Worm (Caenorhabditis elegans) whole organism, young adult: Measurements from ENCODE around the gene mdt-19.
A peak's percentile ranks its signal among the peaks of the same experiment; 100 is the strongest.

Experiments
- C06A6.2 ChIP-seq: fragments of 200-800 bp; sonication (Bioruptor generic); conservative IDR thresholded peaks from 2 replicates; pipeline ENCODE4 v1.3.6; 2022; ENCODE audit warnings: missing genetic modification characterization, missing compliant biosample characterization
- C17E4.6 ChIP-seq: fragments of 200-800 bp; sonication (Bioruptor generic); IDR thresholded peaks from 2 replicates; pipeline ENCODE4 v1.3.6; 2022; ENCODE audit warnings: missing genetic modification reagents, missing genetic modification characterization, missing compliant biosample characterization
- D2030.7 ChIP-seq: fragments of 200-800 bp; sonication (Bioruptor generic); IDR thresholded peaks from 2 replicates; pipeline ENCODE4 v1.3.6; 2022; ENCODE audit warnings: missing genetic modification reagents, missing genetic modification characterization, missing compliant biosample characterization
- F10E7.11 ChIP-seq: sonication (generic microtip); optimal IDR thresholded peaks from 2 replicates; lab custom pipeline; 2017; ENCODE audit warnings: mild to moderate bottlenecking, missing genetic modification characterization, moderate library complexity, missing compliant biosample characterization
- F33H1.4 ChIP-seq: fragments of 200-800 bp; sonication (Bioruptor generic); IDR thresholded peaks from 2 replicates; pipeline ENCODE4 v1.3.6; 2022; ENCODE audit warnings: missing genetic modification reagents, missing genetic modification characterization, missing compliant biosample characterization
- F49E8.2 ChIP-seq: sonication (generic microtip); optimal IDR thresholded peaks from 3 replicates; lab custom pipeline; 2017; ENCODE audit warnings: missing genetic modification characterization, mild to moderate bottlenecking, missing compliant biosample characterization, antibody characterized with exemption, moderate library complexity; ENCODE audit not compliant: insufficient read depth
- F55B11.4 ChIP-seq: sonication (generic microtip); optimal IDR thresholded peaks from 2 replicates; lab custom pipeline; 2016; ENCODE audit warnings: missing compliant biosample characterization, missing genetic modification characterization, borderline replicate concordance; ENCODE audit not compliant: insufficient read depth
- F57C9.4 ChIP-seq: sonication (generic microtip); optimal IDR thresholded peaks from 2 replicates; lab custom pipeline; 2017; ENCODE audit warnings: mild to moderate bottlenecking, missing genetic modification characterization, missing compliant biosample characterization
- Y56A3A.18 ChIP-seq: fragments of 200-800 bp; sonication (Bioruptor generic); IDR thresholded peaks from 2 replicates; pipeline ENCODE4 v1.3.6; 2022; ENCODE audit warnings: missing genetic modification reagents, missing genetic modification characterization, missing compliant biosample characterization
- atf-7 ChIP-seq: sonication (generic microtip); optimal IDR thresholded peaks from 2 replicates; lab custom pipeline; 2017; ENCODE audit warnings: mild to moderate bottlenecking, missing genetic modification characterization, missing compliant biosample characterization
- bed-1 ChIP-seq: fragments of 200-800 bp; sonication (Bioruptor generic); IDR thresholded peaks from 2 replicates; pipeline ENCODE4 v1.3.6; 2022; ENCODE audit warnings: missing genetic modification reagents, missing genetic modification characterization, missing compliant biosample characterization
- cebp-2 ChIP-seq: fragments of 200-800 bp; sonication (Bioruptor generic); IDR thresholded peaks from 2 replicates; pipeline ENCODE4 v1.3.6; 2022; ENCODE audit warnings: missing genetic modification characterization, missing compliant biosample characterization
- ceh-79 ChIP-seq: sonication (generic microtip); optimal IDR thresholded peaks from 2 replicates; lab custom pipeline; 2017; ENCODE audit warnings: mild to moderate bottlenecking, missing genetic modification characterization, missing compliant biosample characterization
- ceh-91 ChIP-seq: fragments of 200-800 bp; sonication (Bioruptor generic); IDR thresholded peaks from 2 replicates; pipeline ENCODE4 v1.3.6; 2022; ENCODE audit warnings: missing genetic modification reagents, missing genetic modification characterization, missing compliant biosample characterization
- chd-7 ChIP-seq: sonication (generic microtip); optimal IDR thresholded peaks from 2 replicates; lab custom pipeline; 2016; ENCODE audit warnings: mild to moderate bottlenecking, missing genetic modification characterization, moderate library complexity, missing compliant biosample characterization
- dpl-1 ChIP-seq: fragments of 150-350 bp; optimal IDR thresholded peaks from 2 replicates; lab custom pipeline; 2014; ENCODE audit warnings: missing biosample characterization, missing genetic modification reagents, missing genetic modification characterization
- efl-1 ChIP-seq: fragments of 150-350 bp; optimal IDR thresholded peaks from 2 replicates; lab custom pipeline; 2014; ENCODE audit warnings: missing biosample characterization, missing genetic modification reagents, missing genetic modification characterization
- egrh-3 ChIP-seq: fragments of 200-800 bp; sonication (Bioruptor generic); IDR thresholded peaks from 2 replicates; pipeline ENCODE4 v1.3.6; 2022; ENCODE audit warnings: missing genetic modification reagents, missing genetic modification characterization, missing compliant biosample characterization
- fkh-3 ChIP-seq: sonication (generic microtip); optimal IDR thresholded peaks from 2 replicates; lab custom pipeline; 2016; ENCODE audit warnings: mild to moderate bottlenecking, missing genetic modification characterization, missing compliant biosample characterization
- him-1 ChIP-seq: sonication (generic microtip); optimal IDR thresholded peaks from 2 replicates; lab custom pipeline; 2016; ENCODE audit warnings: missing genotype, missing genetic modification reagents, missing genetic modification characterization, missing compliant biosample characterization
- hlh-12 ChIP-seq: sonication (generic microtip); optimal IDR thresholded peaks from 2 replicates; lab custom pipeline; 2016; ENCODE audit warnings: missing genetic modification characterization, missing compliant biosample characterization
- lag-1 ChIP-seq: fragments of 200-800 bp; sonication (Bioruptor generic); IDR thresholded peaks from 2 replicates; pipeline ENCODE4 v1.3.6; 2022; ENCODE audit warnings: missing genetic modification reagents, missing genetic modification characterization, missing compliant biosample characterization
- let-607 ChIP-seq, 2 experiments: fragments of 200-800 bp in 1 of 2; sonication (Bioruptor generic) in 1 of 2; sonication (generic microtip) in 1 of 2; optimal IDR thresholded peaks; 2 replicates each; lab custom pipeline; 2016 to 2018; ENCODE audit warnings: mild to moderate bottlenecking in 2 of 2, missing compliant biosample characterization in 2 of 2, missing genetic modification characterization in 2 of 2, moderate library complexity in 2 of 2, missing genotype in 1 of 2
- lin-26 ChIP-seq: fragments of 200-800 bp; sonication (Bioruptor generic); IDR thresholded peaks from 2 replicates; pipeline ENCODE4 v1.3.6; 2022; ENCODE audit warnings: missing genetic modification reagents, missing genetic modification characterization, missing compliant biosample characterization
- lin-35 ChIP-seq, 3 experiments: fragments of 150-350 bp in 2 of 3; sonication (generic microtip) in 1 of 3; optimal IDR thresholded peaks; 2 replicates each; lab custom pipeline; 2014 to 2018; ENCODE audit warnings: missing biosample characterization in 3 of 3, missing genetic modification characterization in 3 of 3, missing genetic modification reagents in 3 of 3
- lin-40 ChIP-seq: sonication (generic microtip); optimal IDR thresholded peaks from 2 replicates; lab custom pipeline; 2016; ENCODE audit warnings: missing genetic modification characterization, mild to moderate bottlenecking, missing compliant biosample characterization, missing genotype, missing genetic modification reagents
- lsy-27 ChIP-seq: sonication (generic microtip); optimal IDR thresholded peaks from 2 replicates; lab custom pipeline; 2017; ENCODE audit warnings: missing genetic modification characterization, mild to moderate bottlenecking, missing compliant biosample characterization, antibody characterized with exemption, missing genotype, borderline replicate concordance; ENCODE audit not compliant: insufficient read depth
- madf-6 ChIP-seq: fragments of 200-800 bp; sonication (Bioruptor generic); IDR thresholded peaks from 2 replicates; pipeline ENCODE4 v1.3.6; 2022; ENCODE audit warnings: missing genetic modification reagents, missing genetic modification characterization, missing compliant biosample characterization
- madf-8 ChIP-seq: fragments of 200-800 bp; sonication (Bioruptor generic); conservative IDR thresholded peaks from 2 replicates; pipeline ENCODE4 v1.3.6; 2022; ENCODE audit warnings: missing genetic modification reagents, missing genetic modification characterization, missing compliant biosample characterization
- mel-28 ChIP-seq: sonication (generic microtip); optimal IDR thresholded peaks from 2 replicates; lab custom pipeline; 2016; ENCODE audit warnings: borderline replicate concordance, mild to moderate bottlenecking, missing genetic modification characterization, missing compliant biosample characterization
- mes-4 ChIP-seq: sonication (generic microtip); optimal IDR thresholded peaks from 2 replicates; lab custom pipeline; 2016; ENCODE audit warnings: missing genotype, missing genetic modification characterization, missing compliant biosample characterization
- nfyb-1 ChIP-seq: fragments of 200-800 bp; sonication (Bioruptor generic); IDR thresholded peaks from 2 replicates; pipeline ENCODE4 v1.3.6; 2022; ENCODE audit warnings: missing genetic modification reagents, missing genetic modification characterization, missing compliant biosample characterization
- pbrm-1 ChIP-seq: fragments of 200-800 bp; sonication (Bioruptor generic); IDR thresholded peaks from 2 replicates; pipeline ENCODE4 v1.3.6; 2022; ENCODE audit warnings: missing genetic modification reagents, missing genetic modification characterization, missing compliant biosample characterization
- pha-4 ChIP-seq: fragments of 150-350 bp; sonication (generic microtip); optimal IDR thresholded peaks from 2 replicates; lab custom pipeline; 2014; ENCODE audit warnings: missing biosample characterization, missing genetic modification reagents, missing genetic modification characterization
- repo-1 ChIP-seq: sonication (generic microtip); optimal IDR thresholded peaks from 2 replicates; lab custom pipeline; 2017; ENCODE audit warnings: mild to moderate bottlenecking, missing genetic modification characterization, missing compliant biosample characterization
- snpc-4 ChIP-seq, 5 experiments: fragments of 150-350 bp in 1 of 5; sonication (generic microtip) in 4 of 5; optimal IDR thresholded peaks; 2 replicates each; lab custom pipeline; 2014 to 2018; ENCODE audit warnings: missing genetic modification characterization in 5 of 5, missing biosample characterization in 3 of 5, antibody characterized with exemption in 2 of 5, mild to moderate bottlenecking in 2 of 5, missing compliant biosample characterization in 2 of 5, missing genotype in 2 of 5, moderate library complexity in 2 of 5, missing genetic modification reagents in 1 of 5
- somi-1 ChIP-seq: fragments of 200-800 bp; sonication (Bioruptor generic); optimal IDR thresholded peaks from 2 replicates; lab custom pipeline; 2018; ENCODE audit warnings: mild to moderate bottlenecking, missing genetic modification characterization, missing compliant biosample characterization
- unc-130 ChIP-seq: sonication (generic microtip); optimal IDR thresholded peaks from 2 replicates; lab custom pipeline; 2016; ENCODE audit warnings: missing genetic modification reagents, missing genetic modification characterization, missing compliant biosample characterization
- zfh-2 ChIP-seq: fragments of 200-800 bp; sonication (Bioruptor generic); conservative IDR thresholded peaks from 2 replicates; pipeline ENCODE4 v1.3.6; 2022; ENCODE audit warnings: missing genetic modification reagents, missing genetic modification characterization, missing compliant biosample characterization
- zim-3 ChIP-seq: sonication (generic microtip); optimal IDR thresholded peaks from 2 replicates; lab custom pipeline; 2017; ENCODE audit warnings: mild to moderate bottlenecking, missing genetic modification characterization, moderate library complexity, missing compliant biosample characterization
- ztf-18 ChIP-seq: sonication (generic microtip); optimal IDR thresholded peaks from 2 replicates; lab custom pipeline; 2016; ENCODE audit warnings: missing genotype, mild to moderate bottlenecking, missing genetic modification characterization, missing compliant biosample characterization
- ztf-6 ChIP-seq: fragments of 200-800 bp; sonication (Bioruptor generic); IDR thresholded peaks from 2 replicates; pipeline ENCODE4 v1.3.6; 2022; ENCODE audit warnings: missing genetic modification reagents, missing genetic modification characterization, missing compliant biosample characterization

mdt-19 gene

DNA sequence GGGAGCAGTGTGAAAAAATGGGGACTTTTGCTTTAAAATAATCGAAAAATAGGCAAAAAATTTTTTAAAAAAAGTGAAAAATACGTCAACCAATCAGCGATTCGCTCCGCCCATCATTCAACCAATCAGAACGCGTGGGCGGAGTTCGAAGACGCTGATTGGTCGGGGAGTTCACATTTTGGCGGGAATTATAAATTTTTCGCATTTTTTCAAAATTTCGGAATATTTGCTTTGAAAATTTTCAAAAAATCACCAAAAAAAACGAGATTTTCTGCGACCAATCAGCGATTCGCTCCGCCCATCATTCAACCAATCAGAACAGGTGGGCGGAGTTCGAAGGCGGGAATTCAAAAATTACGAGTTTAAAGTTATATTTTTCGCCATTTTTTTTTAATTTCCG is 25.4 kb upstream of the mdt-19 start:
- no peak for TF ChIP-seq egrh-3 (GFP tag; lab: Robert Waterston, UW)
- no peak for TF ChIP-seq atf-7 (tag; lab: Kevin White, UChicago)
- TF ChIP-seq lin-40 (tag; lab: Kevin White, UChicago) = no peak
- TF ChIP-seq ceh-79 (tag; lab: Kevin White, UChicago) = no peak
- TF ChIP-seq D2030.7 (GFP tag; lab: Robert Waterston, UW) = no peak
- no peak for TF ChIP-seq pbrm-1 (GFP tag; lab: Robert Waterston, UW)
- TF ChIP-seq repo-1 (tag; lab: Kevin White, UChicago) = no peak
- peak; percentile 87; the same call in 1 of the 2 replicates for TF ChIP-seq nfyb-1 (GFP tag; lab: Robert Waterston, UW)
- TF ChIP-seq ztf-18 (tag; lab: Kevin White, UChicago) = no peak
- no peak for TF ChIP-seq lin-35 (GFP tag; optimal IDR thresholded peaks at IDR 0.05; lab: Kevin White, UChicago)
- no peak for TF ChIP-seq Y56A3A.18
- TF ChIP-seq dpl-1 = no peak
- TF ChIP-seq zim-3 (tag; lab: Kevin White, UChicago) = no peak
- TF ChIP-seq fkh-3 = no peak
- TF ChIP-seq madf-6 = 0 out of 2 replicates have a peak, but pooled peaks have one; percentile 26
- TF ChIP-seq F57C9.4 = no peak
- TF ChIP-seq zfh-2 (GFP tag; lab: Robert Waterston, UW) = no peak

DNA sequence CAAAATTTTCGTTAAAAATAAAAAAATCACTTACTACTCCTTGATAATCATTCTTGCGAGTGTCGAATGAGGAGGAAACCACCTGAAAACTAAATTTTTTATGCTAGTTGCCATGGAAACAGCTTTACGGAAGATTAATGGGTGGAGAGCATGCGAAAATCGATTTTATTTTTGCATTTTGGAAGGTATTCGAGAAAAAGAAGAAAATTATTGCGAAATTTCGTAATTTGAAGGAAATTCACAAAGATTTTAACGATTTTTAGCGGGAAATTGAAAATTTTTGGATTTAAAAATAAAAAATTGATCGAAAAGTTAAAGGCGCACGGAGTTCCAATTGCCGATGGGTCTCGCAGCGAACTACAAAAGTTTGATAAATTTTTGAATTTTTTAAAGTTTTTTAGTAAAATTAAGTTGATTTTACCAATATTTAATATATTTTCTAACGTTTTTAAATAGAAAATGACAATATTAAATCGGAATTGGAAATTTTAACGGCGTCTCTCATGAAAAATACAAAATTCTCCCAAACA is 22.2 kb upstream of the mdt-19 start, which contains the start of gene Y54F10AR.1:
Gene Y54F10AR.1, minus strand, starts transcription at position 51 of the 530 bp plus-strand sequence.
- peak; percentile 34; the same call in 1 of the 2 replicates for TF ChIP-seq ceh-91
- TF ChIP-seq madf-6 = peak; percentile 71; the same call in 1 of the 2 replicates
- TF ChIP-seq efl-1 (GFP tag; lab: Kevin White, UChicago) = peak; percentile 33
- TF ChIP-seq fkh-3 = no peak
- peak; percentile 44; the same call in 1 of the 2 replicates for TF ChIP-seq madf-8
- peak; percentile 71 for TF ChIP-seq F33H1.4 (GFP tag; lab: Robert Waterston, UW)

DNA sequence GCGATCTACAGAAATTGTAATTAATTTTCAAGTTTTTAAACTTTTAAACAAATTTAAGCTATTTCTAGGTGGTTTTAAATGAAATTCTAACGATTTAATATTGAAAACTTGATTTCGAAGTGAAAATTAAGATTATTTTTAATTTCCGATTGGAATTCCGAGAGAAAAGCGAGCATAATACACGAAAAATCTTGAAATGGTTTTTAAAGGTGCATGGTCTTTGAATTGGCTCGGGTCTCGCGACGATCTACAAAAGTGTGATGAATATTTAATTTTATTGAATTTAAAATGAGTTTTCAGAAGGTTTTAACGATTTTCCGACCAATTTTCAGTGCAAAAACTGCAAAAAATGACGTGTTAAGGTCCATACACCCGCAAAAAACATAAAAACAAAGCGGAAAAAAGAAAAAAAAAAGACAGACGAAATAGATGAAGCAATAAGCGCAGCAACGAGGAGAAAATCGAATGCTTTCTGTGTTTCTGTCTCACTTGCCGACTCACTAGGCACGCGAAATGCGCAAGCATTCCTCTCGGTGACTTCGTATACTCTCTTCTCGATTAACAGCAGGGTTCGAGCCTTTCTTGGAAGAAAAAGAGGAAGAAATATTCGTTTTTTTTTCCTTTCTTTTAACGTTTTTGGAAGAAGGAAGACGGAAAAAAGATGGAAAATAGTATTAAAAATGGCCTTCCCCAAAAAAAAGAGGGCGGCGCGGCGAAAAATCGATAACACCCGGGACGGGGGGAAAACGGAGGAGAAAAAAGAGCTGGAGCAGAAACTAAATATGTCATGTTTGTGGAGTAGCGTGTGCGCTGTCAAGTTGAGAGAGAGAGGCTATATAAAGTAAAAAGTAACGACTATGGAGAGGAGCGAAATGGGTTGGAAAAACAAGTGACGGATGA is 21.2 kb upstream of the mdt-19 start:
- TF ChIP-seq F49E8.2 (no peak), unc-130 (GFP tag; lab: Kevin White, UChicago) (no peak), somi-1 (GFP tag; lab: Kevin White, UChicago) (no peak), F55B11.4 (tag; lab: Kevin White, UChicago) (no peak), C17E4.6 (no peak), ceh-91 (0 out of 2 replicates have a peak, but pooled peaks have one; percentile 27), zfh-2 (GFP tag; lab: Robert Waterston, UW) (peak; percentile 70), him-1 (tag; lab: Kevin White, UChicago) (no peak), lin-26 (GFP tag; lab: Robert Waterston, UW) (no peak), pha-4 (tag; lab: Kevin White, UChicago) (no peak), bed-1 (GFP tag; lab: Robert Waterston, UW) (no peak), C06A6.2 (GFP tag; lab: Robert Waterston, UW) (no peak), mel-28 (tag; lab: Kevin White, UChicago) (no peak), chd-7 (tag; lab: Kevin White, UChicago) (no peak), D2030.7 (GFP tag; lab: Robert Waterston, UW) (peak; percentile 29; the same call in 1 of the 2 replicates), mes-4 (tag; lab: Kevin White, UChicago) (no peak), cebp-2 (GFP tag; lab: Robert Waterston, UW) (no peak), hlh-12 (tag; lab: Kevin White, UChicago) (no peak), lsy-27 (tag; lab: Kevin White, UChicago) (no peak), madf-8 (peak; percentile 52), F10E7.11 (tag; lab: Kevin White, UChicago) (no peak), lag-1 (no peak), ztf-6 (GFP tag; lab: Robert Waterston, UW) (no peak), let-607 (tag; optimal IDR thresholded peaks at IDR 0.05; lab: Kevin White, UChicago) (peak; percentile 1 to 43), snpc-4 (GFP tag; optimal IDR thresholded peaks at IDR 0.05; lab: Kevin White, UChicago) (no peak), snpc-4 (tag; optimal IDR thresholded peaks at IDR 0.05; lab: Kevin White, UChicago) (peak in 1 of 4 experiments; percentile 11)
